Worm (Caenorhabditis elegans): ENCODE measurements around the gene abhd-3.2.

Gene abhd-3.2

DNA sequence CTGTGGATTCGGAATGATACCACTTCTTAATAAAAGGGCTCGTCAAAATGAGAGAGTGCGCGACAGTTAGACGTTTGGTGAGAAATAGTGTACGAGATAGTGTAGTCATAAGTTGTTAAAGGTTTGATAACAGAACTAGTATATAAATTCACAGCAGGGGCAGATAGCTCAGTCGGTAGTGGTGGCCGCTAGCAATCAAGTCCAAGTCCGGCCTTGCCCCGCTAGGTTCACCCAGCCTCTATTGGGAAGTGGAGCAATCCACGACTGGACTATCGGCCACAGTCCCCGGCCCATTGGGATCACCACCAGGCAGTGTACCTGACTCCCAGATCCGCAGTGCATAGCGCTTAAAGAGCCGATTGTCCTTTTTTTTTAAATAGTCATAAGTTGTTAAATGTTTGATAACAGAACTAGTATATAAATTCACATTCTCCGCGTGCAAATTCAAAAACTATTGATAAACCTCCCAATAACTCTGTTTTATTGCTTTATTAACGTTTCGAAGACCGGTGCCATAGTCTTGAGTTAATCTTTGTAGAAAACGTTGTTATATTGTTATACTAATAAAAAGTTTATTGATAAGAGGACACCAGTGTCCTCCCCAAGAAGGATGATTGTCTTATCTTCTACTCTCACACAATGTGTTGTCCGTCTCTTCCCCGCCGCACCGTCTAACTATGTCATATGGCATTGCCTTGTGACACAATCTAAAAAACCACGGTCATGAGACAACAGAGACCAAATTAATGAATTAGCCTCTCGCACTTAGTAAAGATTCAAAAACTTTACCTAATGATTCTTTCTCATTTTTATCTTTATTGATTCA is 33.0 kb upstream of the abhd-3.2 start (continued):
- TF ChIP-seq ceh-27 (GFP tag; optimal IDR thresholded peaks at IDR 0.05) (no peak), Y67H2A.10 (GFP tag; conservative IDR thresholded peaks at IDR 0.05) (0 out of 2 replicates have a peak, but pooled peaks have one; percentile 9), snpc-1.1 (tag; optimal IDR thresholded peaks at IDR 0.05; ENCODE audit: insufficient read depth) (no peak), zim-3 (tag; optimal IDR thresholded peaks at IDR 0.05) (no peak), ceh-91 (GFP tag; IDR thresholded peaks at IDR 0.05) (no peak), F22D6.2 (tag; optimal IDR thresholded peaks at IDR 0.05) (peak; percentile 1), hlh-26 (GFP tag; conservative IDR thresholded peaks at IDR 0.05) (no peak), F33H1.4 (GFP tag; IDR thresholded peaks at IDR 0.05) (no peak), pha-4 (tag; optimal IDR thresholded peaks at IDR 0.05) (no peak), ztf-18 (tag; optimal IDR thresholded peaks at IDR 0.05) (peak; percentile 9), hlh-12 (tag; optimal IDR thresholded peaks at IDR 0.05) (no peak), cebp-2 (GFP tag; IDR thresholded peaks at IDR 0.05) (no peak), rec-8 (tag; optimal IDR thresholded peaks at IDR 0.05) (peak in 1 of 2 experiments; percentile 15), nhr-90 (tag; optimal IDR thresholded peaks at IDR 0.05) (peak; percentile 27), ZK185.1 (tag; optimal IDR thresholded peaks at IDR 0.05; ENCODE audit: poor library complexity, severe bottlenecking) (no peak), T26A5.8 (tag; optimal IDR thresholded peaks at IDR 0.05) (no peak), F39B2.1 (GFP tag; IDR thresholded peaks at IDR 0.05) (no peak), lsl-1 (GFP tag; optimal IDR thresholded peaks at IDR 0.05) (no peak), bed-2 (GFP tag; IDR thresholded peaks at IDR 0.05) (no peak), ztf-26 (tag; optimal IDR thresholded peaks at IDR 0.05) (peak; percentile 64), egl-44 (GFP tag; IDR thresholded peaks at IDR 0.05) (peak; percentile 77), hmg-1.2 (GFP tag; IDR thresholded peaks at IDR 0.05) (peak; percentile 29; the same call in 1 of the 2 replicates), athp-1 (tag; optimal IDR thresholded peaks at IDR 0.05) (no peak), madf-8 (GFP tag; conservative IDR thresholded peaks at IDR 0.05) (no peak), ztf-6 (GFP tag; IDR thresholded peaks at IDR 0.05) (no peak), Y79H2A.3 (GFP tag; conservative IDR thresholded peaks at IDR 0.05) (no peak), lin-26 (GFP tag; IDR thresholded peaks at IDR 0.05) (peak; percentile 63), aptf-3 (GFP tag; IDR thresholded peaks at IDR 0.05) (no peak), ets-4 (GFP tag; optimal IDR thresholded peaks at IDR 0.05) (no peak), mel-28 (tag; optimal IDR thresholded peaks at IDR 0.05; ENCODE audit: borderline replicate concordance) (no peak), F23B12.7 (tag; optimal IDR thresholded peaks at IDR 0.05; ENCODE audit: insufficient read depth) (no peak), rcor-1 (GFP tag; IDR thresholded peaks at IDR 0.05) (no peak), zfh-2 (GFP tag; conservative IDR thresholded peaks at IDR 0.05) (peak; percentile 63), C06A6.2 (GFP tag; conservative IDR thresholded peaks at IDR 0.05) (no peak), dpl-1 (GFP tag; optimal IDR thresholded peaks at IDR 0.05) (no peak), B0019.2 (GFP tag; conservative IDR thresholded peaks at IDR 0.05) (no peak), ztf-28 (GFP tag; IDR thresholded peaks at IDR 0.05) (no peak), nhr-120 (GFP tag; IDR thresholded peaks at IDR 0.05) (no peak), him-1 (tag; optimal IDR thresholded peaks at IDR 0.05) (no peak), nfyb-1 (GFP tag; IDR thresholded peaks at IDR 0.05) (peak; percentile 48), ztf-22 (GFP tag; optimal IDR thresholded peaks at IDR 0.05) (peak; percentile 67), lin-40 (tag; optimal IDR thresholded peaks at IDR 0.05) (peak; percentile 55), xnd-1 (tag; optimal IDR thresholded peaks at IDR 0.05) (no peak), madf-3 (GFP tag; IDR thresholded peaks at IDR 0.05) (peak; percentile 34; the same call in 1 of the 2 replicates), gei-17 (GFP tag; optimal IDR thresholded peaks at IDR 0.05) (peak; percentile 45), ccch-3 (GFP tag; optimal IDR thresholded peaks at IDR 0.05) (no peak), ceh-40 (GFP tag; IDR thresholded peaks at IDR 0.05) (no peak)

Data from whole organism, young adult.